Fruit fly (Drosophila melanogaster): ENCODE measurements around the gene CG3777.

DNA sequence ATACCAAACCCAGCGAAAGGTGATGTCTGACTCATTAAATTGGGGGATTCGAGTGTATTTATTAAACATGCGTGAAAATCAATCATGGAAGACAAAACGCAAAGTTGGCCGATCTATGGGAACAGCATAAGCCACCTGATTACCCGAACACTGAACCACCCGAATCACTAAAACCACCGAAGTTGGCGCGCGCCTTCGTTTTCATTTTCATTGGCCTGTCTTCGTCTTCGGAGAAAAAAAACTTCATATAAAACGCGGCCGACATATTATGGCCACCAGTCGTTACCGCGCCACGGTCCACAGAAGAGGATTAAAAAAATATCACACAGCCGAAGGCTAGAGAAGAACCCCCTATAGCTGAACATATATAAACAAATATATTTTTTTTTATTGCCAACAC lies 76.7 kb downstream of the CG3777 start, which contains the start of gene y:
- no peak for TF ChIP-seq psq (optimal IDR thresholded peaks at IDR 0.05)
- TF ChIP-seq usp (GFP tag; optimal IDR thresholded peaks at IDR 0.05): no peak

Data from whole organism.